Worm (Caenorhabditis elegans) whole organism, mixed stage, embryonic: ENCODE results near the gene nfyb-1.

ENCODE experiments used
- ceh-43 ChIP-seq: fragments of 200-800 bp; sonication (Bioruptor generic); optimal IDR thresholded peaks from 2 replicates; lab custom pipeline; 2018; ENCODE audit warnings: mild to moderate bottlenecking, missing genetic modification characterization, moderate library complexity, missing compliant biosample characterization
- cnd-1 ChIP-seq: fragments of 200-800 bp; sonication (Bioruptor generic); optimal IDR thresholded peaks from 2 replicates; lab custom pipeline; 2018; ENCODE audit warnings: mild to moderate bottlenecking, missing genetic modification characterization, missing compliant biosample characterization
- elt-1 ChIP-seq: sonication (generic microtip); optimal IDR thresholded peaks from 2 replicates; lab custom pipeline; 2017; ENCODE audit warnings: missing genetic modification characterization, mild to moderate bottlenecking, missing compliant biosample characterization, antibody characterized with exemption, moderate library complexity, borderline replicate concordance; ENCODE audit not compliant: insufficient read depth
- elt-3 ChIP-seq: fragments of 150-350 bp; optimal IDR thresholded peaks from 2 replicates; lab custom pipeline; 2014; ENCODE audit warnings: missing biosample characterization, missing genetic modification characterization
- lsy-2 ChIP-seq: fragments of 150-350 bp; optimal IDR thresholded peaks from 2 replicates; lab custom pipeline; 2014; ENCODE audit warnings: missing biosample characterization, missing genetic modification characterization
- mep-1 ChIP-seq: fragments of 150-350 bp; optimal IDR thresholded peaks from 2 replicates; lab custom pipeline; 2017; ENCODE audit warnings: missing biosample characterization, missing genetic modification reagents, missing genetic modification characterization, inconsistent platforms
- nhr-237 ChIP-seq: fragments of 150-350 bp; optimal IDR thresholded peaks from 2 replicates; lab custom pipeline; 2014; ENCODE audit warnings: missing biosample characterization, missing genetic modification characterization
- nhr-28 ChIP-seq: fragments of 150-350 bp; optimal IDR thresholded peaks from 2 replicates; lab custom pipeline; 2014; ENCODE audit warnings: missing biosample characterization, missing genetic modification characterization
- pha-4 ChIP-seq: fragments of 150-350 bp; optimal IDR thresholded peaks from 2 replicates; lab custom pipeline; 2018; ENCODE audit warnings: missing biosample characterization, missing genetic modification reagents, missing genetic modification characterization
- tbx-8 ChIP-seq: fragments of 200-800 bp; sonication (Bioruptor generic); optimal IDR thresholded peaks from 2 replicates; lab custom pipeline; 2018; ENCODE audit warnings: mild to moderate bottlenecking, missing genetic modification characterization, moderate library complexity, missing compliant biosample characterization
- unc-62 ChIP-seq: fragments of 150-350 bp; optimal IDR thresholded peaks from 2 replicates; lab custom pipeline; 2014; ENCODE audit warnings: missing biosample characterization, missing genetic modification reagents, missing genetic modification characterization
- ztf-11 ChIP-seq: fragments of 150-350 bp; optimal IDR thresholded peaks from 2 replicates; lab custom pipeline; 2014; ENCODE audit warnings: missing biosample characterization, missing genetic modification characterization

DNA sequence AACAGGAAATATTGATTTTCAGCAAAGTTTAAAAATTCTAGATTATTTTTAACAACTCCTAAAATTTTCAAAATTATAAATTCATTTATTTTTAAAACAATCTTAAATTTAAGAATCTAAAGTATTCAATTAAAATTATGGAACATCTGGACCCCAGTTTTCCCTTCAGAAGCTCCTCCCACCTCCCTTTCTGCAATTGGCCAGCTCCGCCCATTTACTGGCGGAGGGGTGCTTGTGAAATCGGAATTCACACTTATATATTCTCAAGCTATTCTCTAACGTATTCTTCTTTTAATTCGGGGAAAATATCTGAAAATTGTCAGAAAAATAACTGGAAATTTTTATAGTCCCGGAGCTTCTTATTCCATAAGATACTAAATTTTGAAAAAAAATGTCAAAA is 48.6 kb upstream of the nfyb-1 start, which contains the start of gene mab-9:
- no peak for TF ChIP-seq pha-4 (tag; lab: Kevin White, UChicago)
- TF ChIP-seq elt-3 (tag; lab: Kevin White, UChicago) = no peak
- no peak for TF ChIP-seq nhr-28 (tag; lab: Kevin White, UChicago)
- TF ChIP-seq unc-62 (GFP tag; lab: Kevin White, UChicago) = no peak
- TF ChIP-seq ceh-43 = no peak
- no peak for TF ChIP-seq tbx-8
- no peak for TF ChIP-seq elt-1 (tag; lab: Kevin White, UChicago)
- TF ChIP-seq lsy-2 (tag; lab: Kevin White, UChicago) = no peak
- TF ChIP-seq ztf-11 = no peak
- TF ChIP-seq mep-1 (tag; lab: Kevin White, UChicago) = no peak
- no peak for TF ChIP-seq nhr-237 (tag; lab: Kevin White, UChicago)
- TF ChIP-seq cnd-1 (tag; lab: Kevin White, UChicago) = no peak
